Fruit fly (Drosophila melanogaster): Measurements from ENCODE around the gene CG43208.

- TF ChIP-seq CG15710 (tag; optimal IDR thresholded peaks at IDR 0.05) = no peak
- no peak for TF ChIP-seq Pif1B (GFP tag; optimal IDR thresholded peaks at IDR 0.05)
- no peak for TF ChIP-seq CG8301 (tag; optimal IDR thresholded peaks at IDR 0.05)
- TF ChIP-seq CG10348 (GFP tag; IDR thresholded peaks at IDR 0.05) = no peak
- TF ChIP-seq rn (GFP tag; IDR thresholded peaks at IDR 0.05) = no peak
- TF ChIP-seq CG9948 (tag; optimal IDR thresholded peaks at IDR 0.05) = no peak
- no peak for TF ChIP-seq fd96Ca (GFP tag; IDR thresholded peaks at IDR 0.05)
- no peak for TF ChIP-seq CG17806 (tag; optimal IDR thresholded peaks at IDR 0.05)
- no peak for TF ChIP-seq CG12605 (GFP tag; IDR thresholded peaks at IDR 0.05)
- TF ChIP-seq CG4496 (GFP tag; IDR thresholded peaks at IDR 0.05) = no peak
- TF ChIP-seq CG14655 (GFP tag; optimal IDR thresholded peaks at IDR 0.05) = no peak
- TF ChIP-seq CG13204 (GFP tag; optimal IDR thresholded peaks at IDR 0.05) = no peak
- TF ChIP-seq EcR (GFP tag; optimal IDR thresholded peaks at IDR 0.05) = no peak
Measured at dm6 chr3R:13293148-13293756, 10.0 kb upstream of the CG43208 start, which contains the start of gene wntD.

Measured in whole organism, pupa.